Fruit fly (Drosophila melanogaster) whole organism, pupa: Measurements from ENCODE around the gene up.

Experiments used
- CG10348 ChIP-seq: fragments of 200-800 bp; sonication (Bioruptor generic); IDR thresholded peaks from 2 replicates; pipeline ENCODE4 v1.3.6; 2022; ENCODE audit warnings: missing biosample characterization, missing genetic modification characterization
- CG12605 ChIP-seq: fragments of 200-800 bp; sonication (Bioruptor generic); IDR thresholded peaks from 2 replicates; pipeline ENCODE4 v1.3.6; 2022; ENCODE audit warnings: missing biosample characterization, missing genetic modification characterization
- CG13204 ChIP-seq: fragments of 200-800 bp; sonication (Bioruptor generic); optimal IDR thresholded peaks from 2 replicates; lab custom pipeline; 2018; ENCODE audit warnings: missing biosample characterization, mild to moderate bottlenecking, missing genetic modification characterization, moderate library complexity
- CG14655 ChIP-seq: fragments of 200-800 bp; sonication (Bioruptor generic); optimal IDR thresholded peaks from 3 replicates; lab custom pipeline; 2017; ENCODE audit warnings: mild to moderate bottlenecking, missing biosample characterization, missing genetic modification reagents, missing genetic modification characterization
- CG15710 ChIP-seq: fragments of 200-800 bp; sonication (Bioruptor generic); optimal IDR thresholded peaks from 2 replicates; lab custom pipeline; 2018; ENCODE audit warnings: missing biosample characterization, mild to moderate bottlenecking, missing genetic modification characterization, moderate library complexity
- CG17806 ChIP-seq: fragments of 200-800 bp; sonication (Bioruptor generic); optimal IDR thresholded peaks from 2 replicates; lab custom pipeline; 2018; ENCODE audit warnings: missing biosample characterization, mild to moderate bottlenecking, missing genetic modification characterization, moderate library complexity
- CG32121 ChIP-seq: fragments of 200-800 bp; sonication (Bioruptor generic); IDR thresholded peaks from 2 replicates; pipeline ENCODE4 v1.3.6; 2022; ENCODE audit warnings: missing biosample characterization, missing genetic modification characterization
- CG34367 ChIP-seq: fragments of 200-800 bp; sonication (Bioruptor generic); optimal IDR thresholded peaks from 2 replicates; lab custom pipeline; 2018; ENCODE audit warnings: missing biosample characterization, mild to moderate bottlenecking, missing genetic modification characterization
- CG4496 ChIP-seq: fragments of 200-800 bp; sonication (Bioruptor generic); IDR thresholded peaks from 3 replicates; pipeline ENCODE4 v1.3.6; 2022; ENCODE audit warnings: missing biosample characterization, missing genetic modification characterization
- CG8159 ChIP-seq: fragments of 200-800 bp; sonication (Bioruptor generic); optimal IDR thresholded peaks from 3 replicates; lab custom pipeline; 2018; ENCODE audit warnings: missing biosample characterization, mild to moderate bottlenecking, missing genetic modification characterization, moderate library complexity
- CG8301 ChIP-seq: fragments of 200-800 bp; sonication (Bioruptor generic); optimal IDR thresholded peaks from 2 replicates; lab custom pipeline; 2018; ENCODE audit warnings: missing biosample characterization, mild to moderate bottlenecking, missing genetic modification characterization
- CG9948 ChIP-seq: fragments of 200-800 bp; sonication (Bioruptor generic); optimal IDR thresholded peaks from 2 replicates; lab custom pipeline; 2018; ENCODE audit warnings: missing biosample characterization, mild to moderate bottlenecking, missing genetic modification characterization, moderate library complexity
- D1 ChIP-seq: fragments of 200-800 bp; sonication (Bioruptor generic); optimal IDR thresholded peaks from 2 replicates; lab custom pipeline; 2018; ENCODE audit warnings: missing biosample characterization, mild to moderate bottlenecking, missing genetic modification characterization, moderate library complexity
- EcR ChIP-seq: fragments of 200-800 bp; sonication (Bioruptor generic); optimal IDR thresholded peaks from 3 replicates; lab custom pipeline; 2019; ENCODE audit warnings: missing biosample characterization, missing genetic modification characterization, mild to moderate bottlenecking, moderate library complexity, missing genetic modification reagents
- Ets98B ChIP-seq: fragments of 200-800 bp; sonication (Bioruptor generic); IDR thresholded peaks from 2 replicates; pipeline ENCODE4 v1.3.6; 2022; ENCODE audit warnings: missing biosample characterization, missing genetic modification characterization
- Pif1A ChIP-seq: fragments of 200-800 bp; sonication (Bioruptor generic); optimal IDR thresholded peaks from 3 replicates; lab custom pipeline; 2016; ENCODE audit warnings: missing biosample characterization, missing genetic modification characterization
- Pif1B ChIP-seq: fragments of 200-800 bp; sonication (Bioruptor generic); optimal IDR thresholded peaks from 3 replicates; lab custom pipeline; 2016; ENCODE audit warnings: missing biosample characterization, missing genetic modification characterization
- Snoo ChIP-seq: fragments of 200-800 bp; sonication (Bioruptor generic); optimal IDR thresholded peaks from 3 replicates; lab custom pipeline; 2017; ENCODE audit warnings: missing biosample characterization, mild to moderate bottlenecking, missing genetic modification characterization, inconsistent platforms
- fd96Ca ChIP-seq: fragments of 200-800 bp; sonication (Bioruptor generic); IDR thresholded peaks from 3 replicates; pipeline ENCODE4 v1.3.6; 2022; ENCODE audit warnings: missing biosample characterization, missing genetic modification characterization
- gl ChIP-seq: fragments of 200-800 bp; sonication (Bioruptor generic); optimal IDR thresholded peaks from 2 replicates; lab custom pipeline; 2018; ENCODE audit warnings: missing biosample characterization, mild to moderate bottlenecking, missing genetic modification characterization
- rn ChIP-seq: fragments of 200-800 bp; sonication (Bioruptor generic); IDR thresholded peaks from 2 replicates; pipeline ENCODE4 v1.3.6; 2022; ENCODE audit warnings: missing biosample characterization, missing genetic modification characterization

up gene

dm6 chrX:13625888-13626578 is 23.7 kb upstream of the up start:
- no peak for TF ChIP-seq Pif1B (GFP tag; lab: Kevin White, UChicago)
- no peak for TF ChIP-seq CG13204 (GFP tag; lab: Kevin White, UChicago)
- no peak for TF ChIP-seq CG12605 (GFP tag; lab: Robert Waterston, UW)
- TF ChIP-seq D1 (tag; lab: Kevin White, UChicago), result no peak
- TF ChIP-seq CG15710, result no peak
- no peak for TF ChIP-seq CG34367 (tag; lab: Kevin White, UChicago)
- no peak for TF ChIP-seq CG8301 (tag; lab: Kevin White, UChicago)
- TF ChIP-seq CG8159 (tag; lab: Kevin White, UChicago), result no peak
- no peak for TF ChIP-seq CG14655 (GFP tag; lab: Kevin White, UChicago)
- no peak for TF ChIP-seq CG17806 (tag; lab: Kevin White, UChicago)
- TF ChIP-seq Ets98B (GFP tag; lab: Robert Waterston, UW), result no peak
- no peak for TF ChIP-seq Snoo
- no peak for TF ChIP-seq Pif1A
- TF ChIP-seq rn (GFP tag; lab: Robert Waterston, UW), result no peak
- TF ChIP-seq fd96Ca (GFP tag; lab: Robert Waterston, UW), result no peak
- TF ChIP-seq CG4496 (GFP tag; lab: Robert Waterston, UW), result no peak
- no peak for TF ChIP-seq gl
- no peak for TF ChIP-seq CG9948
- TF ChIP-seq CG32121 (GFP tag; lab: Robert Waterston, UW), result no peak

dm6 chrX:13625080-13625723 is 22.8 kb upstream of the up start:
- TF ChIP-seq CG14655 (GFP tag; lab: Kevin White, UChicago), result no peak
- no peak for TF ChIP-seq CG9948
- no peak for TF ChIP-seq Snoo
- no peak for TF ChIP-seq rn (GFP tag; lab: Robert Waterston, UW)
- TF ChIP-seq Pif1B (GFP tag; lab: Kevin White, UChicago), result no peak
- TF ChIP-seq EcR (GFP tag; lab: Kevin White, UChicago), result no peak
- TF ChIP-seq CG4496 (GFP tag; lab: Robert Waterston, UW), result peak; percentile 54; the same call in 1 of the 3 replicates
- TF ChIP-seq CG34367 (tag; lab: Kevin White, UChicago), result no peak
- peak; percentile 10; the same call in 1 of the 2 replicates for TF ChIP-seq CG32121 (GFP tag; lab: Robert Waterston, UW)
- TF ChIP-seq CG15710, result no peak
- no peak for TF ChIP-seq CG8301 (tag; lab: Kevin White, UChicago)
- TF ChIP-seq D1 (tag; lab: Kevin White, UChicago), result no peak
- no peak for TF ChIP-seq CG17806 (tag; lab: Kevin White, UChicago)
- peak; percentile 91 for TF ChIP-seq CG13204 (GFP tag; lab: Kevin White, UChicago)
- no peak for TF ChIP-seq CG12605 (GFP tag; lab: Robert Waterston, UW)
- TF ChIP-seq Ets98B (GFP tag; lab: Robert Waterston, UW), result no peak

- TF ChIP-seq CG9948, result no peak
- TF ChIP-seq D1 (tag; lab: Kevin White, UChicago), result no peak
- peak; percentile 25 for TF ChIP-seq EcR (GFP tag; lab: Kevin White, UChicago)
- no peak for TF ChIP-seq CG34367 (tag; lab: Kevin White, UChicago)
- no peak for TF ChIP-seq CG4496 (GFP tag; lab: Robert Waterston, UW)
- TF ChIP-seq CG8301 (tag; lab: Kevin White, UChicago), result no peak
- TF ChIP-seq CG14655 (GFP tag; lab: Kevin White, UChicago), result no peak
- TF ChIP-seq Pif1A, result no peak
- peak; percentile 18 for TF ChIP-seq CG8159 (tag; lab: Kevin White, UChicago)
- peak; percentile 34 for TF ChIP-seq gl
- no peak for TF ChIP-seq Ets98B (GFP tag; lab: Robert Waterston, UW)
- no peak for TF ChIP-seq CG10348 (GFP tag; lab: Robert Waterston, UW)
- no peak for TF ChIP-seq CG17806 (tag; lab: Kevin White, UChicago)
- TF ChIP-seq CG12605 (GFP tag; lab: Robert Waterston, UW), result 0 out of 2 replicates have a peak, but pooled peaks have one; percentile 42
- peak; percentile 25 for TF ChIP-seq CG15710
- TF ChIP-seq CG13204 (GFP tag; lab: Kevin White, UChicago), result no peak
- TF ChIP-seq Pif1B (GFP tag; lab: Kevin White, UChicago), result peak; percentile 2
- TF ChIP-seq CG32121 (GFP tag; lab: Robert Waterston, UW), result 0 out of 2 replicates have a peak, but pooled peaks have one; percentile 8
- no peak for TF ChIP-seq rn (GFP tag; lab: Robert Waterston, UW)
These were observed 22.1 kb upstream of the up start, which contains the start of the genes CG2691 and NFAT for dm6 chrX:13624334-13625079. TSS of gene CG2691 (minus strand) at chrX:13624408. TSS of gene NFAT (plus strand) at chrX:13624745.

- peak; percentile 90 for TF ChIP-seq CG32121 (GFP tag; lab: Robert Waterston, UW)
- TF ChIP-seq gl, result peak; percentile 31
- peak; percentile 85 for TF ChIP-seq Pif1B (GFP tag; lab: Kevin White, UChicago)
- no peak for TF ChIP-seq CG14655 (GFP tag; lab: Kevin White, UChicago)
- no peak for TF ChIP-seq EcR (GFP tag; lab: Kevin White, UChicago)
- TF ChIP-seq Pif1A, result no peak
- peak; percentile 66 for TF ChIP-seq CG8301 (tag; lab: Kevin White, UChicago)
- peak; percentile 76 for TF ChIP-seq CG12605 (GFP tag; lab: Robert Waterston, UW)
- TF ChIP-seq CG15710, result peak; percentile 81
- TF ChIP-seq rn (GFP tag; lab: Robert Waterston, UW), result 0 out of 2 replicates have a peak, but pooled peaks have one; percentile 35
- 0 out of 2 replicates have a peak, but pooled peaks have one; percentile 16 for TF ChIP-seq CG10348 (GFP tag; lab: Robert Waterston, UW)
- no peak for TF ChIP-seq CG13204 (GFP tag; lab: Kevin White, UChicago)
- TF ChIP-seq CG34367 (tag; lab: Kevin White, UChicago), result peak; percentile 76
- no peak for TF ChIP-seq D1 (tag; lab: Kevin White, UChicago)
- TF ChIP-seq Ets98B (GFP tag; lab: Robert Waterston, UW), result peak; percentile 88
- TF ChIP-seq CG17806 (tag; lab: Kevin White, UChicago), result peak; percentile 68
- TF ChIP-seq CG9948, result peak; percentile 71
- TF ChIP-seq Snoo, result peak; percentile 88
- peak; percentile 87 for TF ChIP-seq CG4496 (GFP tag; lab: Robert Waterston, UW)
- peak; percentile 67 for TF ChIP-seq CG8159 (tag; lab: Kevin White, UChicago)
- peak; percentile 63; the same call in 2 of the 3 replicates for TF ChIP-seq fd96Ca (GFP tag; lab: Robert Waterston, UW)
- TF ChIP-seq, all 21 proteins: peak for 16
These were observed 14.2 kb upstream of the up start, which contains the start of the genes tth and Tango2 for dm6 chrX:13616417-13617050. TSS of gene tth (minus strand) at chrX:13616586. TSS of gene Tango2 (plus strand) at chrX:13616989.
